Fruit fly (Drosophila melanogaster) whole organism, embryonic: Measurements from ENCODE around the gene CG6753.

ENCODE experiments used
- Abd-B ChIP-seq: fragments of 200-800 bp; sonication (Bioruptor generic); optimal IDR thresholded peaks from 2 replicates; lab custom pipeline; 2018; ENCODE audit warnings: missing biosample characterization, mild to moderate bottlenecking, missing genetic modification characterization, moderate library complexity
- B-H2 ChIP-seq: fragments of 200-800 bp; sonication (Bioruptor generic); optimal IDR thresholded peaks from 2 replicates; lab custom pipeline; 2018; ENCODE audit warnings: missing biosample characterization, mild to moderate bottlenecking, missing genetic modification characterization
- Bdp1 ChIP-seq: fragments of 200-800 bp; sonication (Bioruptor generic); optimal IDR thresholded peaks from 3 replicates; lab custom pipeline; 2016; ENCODE audit warnings: missing biosample characterization, missing genetic modification characterization
- CG11560 ChIP-seq: fragments of 200-800 bp; sonication (Bioruptor generic); IDR thresholded peaks from 3 replicates; pipeline ENCODE4 v1.3.6; 2022; ENCODE audit warnings: missing biosample characterization, missing genetic modification characterization
- CG11723 ChIP-seq: fragments of 200-800 bp; sonication (Bioruptor generic); optimal IDR thresholded peaks from 2 replicates; lab custom pipeline; 2017; ENCODE audit warnings: missing biosample characterization, mild to moderate bottlenecking, missing genetic modification characterization
- CG12391 ChIP-seq: fragments of 200-800 bp; sonication (Bioruptor generic); optimal IDR thresholded peaks from 3 replicates; lab custom pipeline; 2018; ENCODE audit warnings: missing biosample characterization, mild to moderate bottlenecking, missing genetic modification characterization, moderate library complexity
- CG13894 ChIP-seq: fragments of 200-800 bp; sonication (Bioruptor generic); optimal IDR thresholded peaks from 3 replicates; lab custom pipeline; 2018; ENCODE audit warnings: missing biosample characterization, mild to moderate bottlenecking, missing genetic modification characterization, moderate library complexity
- CG15601 ChIP-seq: fragments of 200-800 bp; sonication (Bioruptor generic); optimal IDR thresholded peaks from 3 replicates; lab custom pipeline; 2019; ENCODE audit warnings: missing biosample characterization, mild to moderate bottlenecking, missing genetic modification characterization, moderate library complexity
- CG15696 ChIP-seq: fragments of 200-800 bp; sonication (Bioruptor generic); optimal IDR thresholded peaks from 2 replicates; lab custom pipeline; 2019; ENCODE audit warnings: missing biosample characterization, mild to moderate bottlenecking, missing genetic modification characterization, moderate library complexity
- CG2199 ChIP-seq: fragments of 200-800 bp; sonication (Bioruptor generic); IDR thresholded peaks from 3 replicates; pipeline ENCODE4 v1.3.6; 2022; ENCODE audit warnings: missing biosample characterization, missing genetic modification characterization
- CG2712 ChIP-seq: fragments of 200-800 bp; optimal IDR thresholded peaks from 3 replicates; lab custom pipeline; 2019; ENCODE audit warnings: missing biosample characterization, mild to moderate bottlenecking, missing genetic modification characterization, moderate library complexity
- CG32532 ChIP-seq: fragments of 200-800 bp; sonication (Bioruptor generic); IDR thresholded peaks from 2 replicates; pipeline ENCODE4 v1.3.6; 2022; ENCODE audit warnings: missing biosample characterization, missing genetic modification characterization
- CG33557 ChIP-seq: fragments of 200-800 bp; sonication (Bioruptor generic); optimal IDR thresholded peaks from 2 replicates; lab custom pipeline; 2019; ENCODE audit warnings: missing biosample characterization, mild to moderate bottlenecking, missing genetic modification characterization, moderate library complexity
- CG3847 ChIP-seq: fragments of 200-800 bp; sonication (Bioruptor generic); IDR thresholded peaks from 2 replicates; pipeline ENCODE4 v1.3.6; 2022; ENCODE audit warnings: missing biosample characterization, missing genetic modification characterization
- CG4282 ChIP-seq: fragments of 200-800 bp; sonication (Bioruptor generic); optimal IDR thresholded peaks from 2 replicates; lab custom pipeline; 2016; ENCODE audit warnings: missing biosample characterization, missing genetic modification characterization
- CG4730 ChIP-seq: fragments of 200-800 bp; sonication (Bioruptor generic); IDR thresholded peaks from 2 replicates; pipeline ENCODE4 v1.3.6; 2022; ENCODE audit warnings: missing biosample characterization, missing genetic modification characterization
- CG5180 ChIP-seq: fragments of 200-800 bp; sonication (Bioruptor generic); optimal IDR thresholded peaks from 3 replicates; lab custom pipeline; 2017; ENCODE audit warnings: missing biosample characterization, missing genetic modification characterization, mild to moderate bottlenecking, moderate library complexity, missing genetic modification reagents
- CG8281 ChIP-seq: fragments of 200-800 bp; sonication (Bioruptor generic); optimal IDR thresholded peaks from 2 replicates; lab custom pipeline; 2018; ENCODE audit warnings: missing biosample characterization, mild to moderate bottlenecking, missing genetic modification characterization, moderate library complexity
- CG8388 ChIP-seq: fragments of 200-800 bp; sonication (Bioruptor generic); optimal IDR thresholded peaks from 2 replicates; lab custom pipeline; 2019; ENCODE audit warnings: missing biosample characterization, mild to moderate bottlenecking, missing genetic modification characterization, moderate library complexity
- CG9727 ChIP-seq: fragments of 200-800 bp; sonication (Bioruptor generic); optimal IDR thresholded peaks from 3 replicates; lab custom pipeline; 2017; ENCODE audit warnings: missing biosample characterization, mild to moderate bottlenecking, missing genetic modification characterization
- CG9932 ChIP-seq: fragments of 200-800 bp; sonication (Bioruptor generic); IDR thresholded peaks from 2 replicates; pipeline ENCODE4 v1.3.6; 2022; ENCODE audit warnings: missing biosample characterization, missing genetic modification characterization
- CkIIα-i1 ChIP-seq: fragments of 200-800 bp; sonication (Bioruptor generic); IDR thresholded peaks from 2 replicates; pipeline ENCODE4 v1.3.6; 2022; ENCODE audit warnings: missing biosample characterization, missing genetic modification characterization
- Dll ChIP-seq: fragments of 200-800 bp; sonication (Bioruptor generic); IDR thresholded peaks from 4 replicates; pipeline ENCODE4 v1.3.6; 2022; ENCODE audit warnings: missing biosample characterization, missing genetic modification characterization; ENCODE audit not compliant: partially characterized antibody
- Elba2 ChIP-seq: fragments of 200-800 bp; sonication (Bioruptor generic); optimal IDR thresholded peaks from 3 replicates; lab custom pipeline; 2016; ENCODE audit warnings: missing biosample characterization, missing genetic modification characterization
- Fer3 ChIP-seq: fragments of 200-800 bp; sonication (Bioruptor generic); optimal IDR thresholded peaks from 2 replicates; lab custom pipeline; 2018; ENCODE audit warnings: missing biosample characterization, mild to moderate bottlenecking, missing genetic modification characterization, moderate library complexity
- GATAe ChIP-seq: fragments of 200-800 bp; sonication (Bioruptor generic); conservative IDR thresholded peaks from 2 replicates; pipeline ENCODE4 v1.3.6; 2022; ENCODE audit warnings: missing biosample characterization, missing genetic modification characterization
- Jarid2 ChIP-seq: fragments of 200-800 bp; sonication (Bioruptor generic); optimal IDR thresholded peaks from 3 replicates; lab custom pipeline; 2017; ENCODE audit warnings: mild to moderate bottlenecking, missing biosample characterization, missing genetic modification reagents, missing genetic modification characterization
- MTF-1 ChIP-seq: fragments of 200-800 bp; sonication (Bioruptor generic); optimal IDR thresholded peaks from 2 replicates; lab custom pipeline; 2018; ENCODE audit warnings: missing biosample characterization, mild to moderate bottlenecking, missing genetic modification characterization, borderline replicate concordance
- NK7.1 ChIP-seq: fragments of 200-800 bp; sonication (Bioruptor generic); optimal IDR thresholded peaks from 3 replicates; lab custom pipeline; 2016; ENCODE audit warnings: missing biosample characterization, missing genetic modification characterization
- Oaz ChIP-seq: fragments of 200-800 bp; sonication (Bioruptor generic); IDR thresholded peaks from 2 replicates; pipeline ENCODE4 v1.3.6; 2022; ENCODE audit warnings: missing biosample characterization, missing genetic modification characterization
- Trl ChIP-seq, 3 experiments: fragments of >200 bp in 2 of 3; fragments of 200-800 bp in 1 of 3; sonication (Bioruptor generic) in 1 of 3; optimal IDR thresholded peaks; 2 replicates in 1 of 3; 3 replicates in 2 of 3; lab custom pipeline; 2016 to 2017; ENCODE audit warnings: missing biosample characterization in 1 of 3, missing genetic modification characterization in 1 of 3
- ara ChIP-seq: fragments of 200-800 bp; sonication (Bioruptor generic); IDR thresholded peaks from 2 replicates; pipeline ENCODE4 v1.3.6; 2022; ENCODE audit warnings: missing biosample characterization, missing genetic modification characterization
- dati ChIP-seq: fragments of 200-800 bp; sonication (Bioruptor generic); IDR thresholded peaks from 2 replicates; pipeline ENCODE4 v1.3.6; 2022; ENCODE audit warnings: missing biosample characterization, missing genetic modification characterization
- dm ChIP-seq: fragments of 200-800 bp; sonication (Bioruptor generic); optimal IDR thresholded peaks from 3 replicates; lab custom pipeline; 2016; ENCODE audit warnings: missing biosample characterization, missing genetic modification characterization
- fd102C ChIP-seq: fragments of 200-800 bp; sonication (Bioruptor generic); optimal IDR thresholded peaks from 2 replicates; lab custom pipeline; 2018; ENCODE audit warnings: missing biosample characterization, mild to moderate bottlenecking, missing genetic modification characterization, moderate library complexity
- gem ChIP-seq: fragments of 200-800 bp; sonication (Bioruptor generic); optimal IDR thresholded peaks from 2 replicates; lab custom pipeline; 2019; ENCODE audit warnings: missing biosample characterization, mild to moderate bottlenecking, missing genetic modification characterization, moderate library complexity
- grn ChIP-seq: fragments of 200-800 bp; sonication (Bioruptor generic); optimal IDR thresholded peaks from 3 replicates; lab custom pipeline; 2017; ENCODE audit warnings: missing biosample characterization, missing genetic modification characterization
- gt ChIP-seq: fragments of 200-800 bp; sonication (Bioruptor generic); IDR thresholded peaks from 2 replicates; pipeline ENCODE4 v1.3.6; 2022; ENCODE audit warnings: missing biosample characterization, missing genetic modification characterization
- insv ChIP-seq, 2 experiments: fragments of 200-800 bp; sonication (Bioruptor generic); optimal IDR thresholded peaks; 3 replicates each; lab custom pipeline; 2016 to 2018; ENCODE audit warnings: missing biosample characterization in 2 of 2, missing genetic modification characterization in 2 of 2
- nerfin-2 ChIP-seq: fragments of 200-800 bp; sonication (Bioruptor generic); IDR thresholded peaks from 2 replicates; pipeline ENCODE4 v1.3.6; 2022; ENCODE audit warnings: missing biosample characterization, missing genetic modification characterization; ENCODE audit not compliant: partially characterized antibody
- pb ChIP-seq: fragments of 200-800 bp; sonication (Bioruptor generic); optimal IDR thresholded peaks from 3 replicates; lab custom pipeline; 2016; ENCODE audit warnings: missing biosample characterization, missing genetic modification characterization
- pros ChIP-seq: fragments of 200-800 bp; sonication (Bioruptor generic); optimal IDR thresholded peaks from 3 replicates; lab custom pipeline; 2019; ENCODE audit warnings: missing biosample characterization, mild to moderate bottlenecking, missing genetic modification characterization, moderate library complexity
- repo ChIP-seq: fragments of 200-800 bp; sonication (Bioruptor generic); optimal IDR thresholded peaks from 2 replicates; lab custom pipeline; 2016; ENCODE audit warnings: missing biosample characterization, missing genetic modification characterization
- sc ChIP-seq, 3 experiments: fragments of >200 bp in 2 of 3; fragments of 200-800 bp in 1 of 3; sonication (Bioruptor generic) in 1 of 3; optimal IDR thresholded peaks; 2 replicates in 2 of 3; 3 replicates in 1 of 3; lab custom pipeline; 2017; ENCODE audit warnings: mild to moderate bottlenecking in 1 of 3, missing biosample characterization in 1 of 3, missing genetic modification characterization in 1 of 3, missing genetic modification reagents in 1 of 3
- seq ChIP-seq: fragments of 200-800 bp; sonication (Bioruptor generic); IDR thresholded peaks from 2 replicates; pipeline ENCODE4 v1.3.6; 2022; ENCODE audit warnings: missing biosample characterization, missing genetic modification characterization
- shn ChIP-seq: fragments of 200-800 bp; sonication (Bioruptor generic); optimal IDR thresholded peaks from 3 replicates; lab custom pipeline; 2016; ENCODE audit warnings: missing biosample characterization, missing genetic modification characterization
- sim ChIP-seq: fragments of 200-800 bp; sonication (Bioruptor generic); IDR thresholded peaks from 2 replicates; pipeline ENCODE4 v1.3.6; 2022; ENCODE audit warnings: missing biosample characterization, missing genetic modification characterization
- sna ChIP-seq: fragments of 200-800 bp; sonication (Bioruptor generic); IDR thresholded peaks from 2 replicates; pipeline ENCODE4 v1.3.6; 2022; ENCODE audit warnings: missing biosample characterization, missing genetic modification characterization; ENCODE audit not compliant: partially characterized antibody
- tll ChIP-seq, 2 experiments: fragments of 200-800 bp in 1 of 2; fragments of >200 bp in 1 of 2; sonication (Bioruptor generic) in 1 of 2; optimal IDR thresholded peaks; 2 replicates each; lab custom pipeline; 2017 to 2019; ENCODE audit warnings: missing biosample characterization in 2 of 2, missing genetic modification characterization in 2 of 2, mild to moderate bottlenecking in 1 of 2, moderate library complexity in 1 of 2
- zfh2 ChIP-seq: fragments of 200-800 bp; sonication (Bioruptor generic); optimal IDR thresholded peaks from 2 replicates; lab custom pipeline; 2016; ENCODE audit warnings: missing biosample characterization, missing genetic modification characterization

The CG6753 gene

dm6 chr3R:12647954-12648353 is 5.7 kb upstream of the CG6753 start, which contains the start of gene Dtg (continued):
- TF ChIP-seq CG9932 (GFP tag; lab: Robert Waterston, UW) (no peak), Trl (optimal IDR thresholded peaks at IDR 0.05; lab: Kevin White, UChicago) (peak in 1 of 2 experiments; percentile 2), Trl (GFP tag; optimal IDR thresholded peaks at IDR 0.05; lab: Kevin White, UChicago) (no peak), fd102C (GFP tag; lab: Kevin White, UChicago) (no peak), seq (GFP tag; lab: Robert Waterston, UW) (no peak), CG4282 (no peak), CG8281 (tag; lab: Kevin White, UChicago) (peak; percentile 37), tll (GFP tag; optimal IDR thresholded peaks at IDR 0.05; lab: Kevin White, UChicago) (peak in 1 of 2 experiments; percentile 93), gem (tag; lab: Kevin White, UChicago) (no peak), CG5180 (GFP tag; lab: Kevin White, UChicago) (peak; percentile 34), CG32532 (GFP tag; lab: Robert Waterston, UW) (no peak), repo (GFP tag; lab: Kevin White, UChicago) (no peak), shn (GFP tag; lab: Kevin White, UChicago) (no peak), CG15601 (tag; lab: Kevin White, UChicago) (peak; percentile 2), insv (GFP tag; optimal IDR thresholded peaks at IDR 0.05; lab: Kevin White, UChicago) (peak in 1 of 2 experiments; percentile 0), CG4730 (GFP tag; lab: Robert Waterston, UW) (no peak), CkIIα-i1 (GFP tag; lab: Robert Waterston, UW) (no peak), Abd-B (no peak), Jarid2 (GFP tag; lab: Kevin White, UChicago) (peak; percentile 72), pb (GFP tag; lab: Kevin White, UChicago) (no peak), CG11723 (GFP tag; lab: Kevin White, UChicago) (no peak), Dll (GFP tag; lab: Robert Waterston, UW) (no peak), sim (GFP tag; lab: Robert Waterston, UW) (no peak), CG2199 (GFP tag; lab: Robert Waterston, UW) (0 out of 3 replicates have a peak, but pooled peaks have one; percentile 41), nerfin-2 (GFP tag; lab: Robert Waterston, UW) (no peak), GATAe (no peak), MTF-1 (GFP tag; lab: Kevin White, UChicago) (peak; percentile 31), pros (GFP tag; lab: Kevin White, UChicago) (peak; percentile 65), CG9727 (peak; percentile 0), CG2712 (tag; lab: Kevin White, UChicago) (peak; percentile 7), B-H2 (GFP tag; lab: Kevin White, UChicago) (no peak), dm (peak; percentile 6), CG33557 (peak; percentile 24), zfh2 (GFP tag; lab: Kevin White, UChicago) (no peak), dati (no peak)
- TF ChIP-seq, all 482 proteins: peak for 37

dm6 chr3R:12647348-12647747 is 5.1 kb upstream of the CG6753 start:
- TF ChIP-seq Elba2 (GFP tag; lab: Kevin White, UChicago) (no peak), gt (GFP tag; lab: Robert Waterston, UW) (no peak), CG8388 (no peak), sc (optimal IDR thresholded peaks at IDR 0.05; lab: Kevin White, UChicago) (no peak), sc (GFP tag; optimal IDR thresholded peaks at IDR 0.05; lab: Kevin White, UChicago) (no peak), CG12391 (tag; lab: Kevin White, UChicago) (no peak), Oaz (no peak), Fer3 (tag; lab: Kevin White, UChicago) (no peak), CG13894 (tag; lab: Kevin White, UChicago) (peak; percentile 61), Bdp1 (GFP tag; lab: Kevin White, UChicago) (no peak), CG11723 (GFP tag; lab: Kevin White, UChicago) (no peak), CG11560 (tag; lab: Robert Waterston, UW) (no peak), CG3847 (GFP tag; lab: Robert Waterston, UW) (no peak), sna (no peak), NK7.1 (GFP tag; lab: Kevin White, UChicago) (no peak), ara (no peak), CG15696 (tag; lab: Kevin White, UChicago) (no peak), grn (GFP tag; lab: Kevin White, UChicago) (no peak)
